Worm (Caenorhabditis elegans): Measurements from ENCODE around the gene arc-1.

arc-1 gene

DNA sequence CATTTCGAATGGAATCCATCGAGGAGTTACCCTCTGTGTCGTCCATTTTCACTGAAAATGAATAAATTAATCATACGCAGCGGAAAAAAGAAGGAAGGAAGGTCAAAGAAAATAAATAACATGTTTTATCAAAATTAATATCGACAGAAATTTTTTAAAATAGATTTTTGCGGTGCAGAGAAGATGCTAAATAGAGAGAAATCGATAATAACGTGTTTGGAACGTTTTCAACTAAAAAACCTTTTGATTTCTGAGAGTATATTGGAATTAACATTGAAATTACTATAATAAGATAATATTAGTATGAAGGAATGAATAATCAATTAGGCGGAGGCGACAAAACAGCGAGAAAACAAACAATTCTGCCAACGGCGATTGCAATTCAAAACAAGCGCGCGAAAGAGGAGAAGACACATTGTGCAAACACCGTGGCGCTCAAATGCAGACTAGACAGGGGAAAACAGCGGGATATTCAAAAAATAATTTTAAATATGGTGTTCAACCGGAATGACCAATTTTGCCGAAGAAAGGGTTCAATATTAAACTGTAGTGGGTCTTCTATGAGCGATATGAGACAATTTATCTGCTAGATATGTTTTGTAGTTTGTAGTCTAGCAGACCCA, 41.8 kb downstream of the arc-1 start, which contains the start of gene wee-1.3 (continued):
- TF ChIP-seq lin-40 (tag; optimal IDR thresholded peaks at IDR 0.05) (peak; percentile 52), ccch-3 (GFP tag; optimal IDR thresholded peaks at IDR 0.05) (no peak), dpff-1 (tag; optimal IDR thresholded peaks at IDR 0.05) (no peak), somi-1 (GFP tag; optimal IDR thresholded peaks at IDR 0.05) (no peak), F23B12.7 (tag; optimal IDR thresholded peaks at IDR 0.05; ENCODE audit: insufficient read depth) (peak; percentile 26), egl-18 (GFP tag; IDR thresholded peaks at IDR 0.05) (no peak), athp-1 (tag; optimal IDR thresholded peaks at IDR 0.05) (peak; percentile 6), T07F8.4 (tag; optimal IDR thresholded peaks at IDR 0.05) (no peak), F10E7.11 (tag; optimal IDR thresholded peaks at IDR 0.05) (no peak), lin-35 (GFP tag; optimal IDR thresholded peaks at IDR 0.05) (peak; percentile 20 to 95 (median 70)), ceh-27 (GFP tag; optimal IDR thresholded peaks at IDR 0.05) (peak; percentile 48), hsf-1 (GFP tag; IDR thresholded peaks at IDR 0.05) (no peak), rec-8 (tag; optimal IDR thresholded peaks at IDR 0.05) (no peak), him-1 (tag; optimal IDR thresholded peaks at IDR 0.05) (no peak), hmg-1.2 (GFP tag; IDR thresholded peaks at IDR 0.05) (peak; percentile 65), F33H1.4 (GFP tag; IDR thresholded peaks at IDR 0.05) (peak; percentile 54), xnd-1 (tag; optimal IDR thresholded peaks at IDR 0.05) (peak; percentile 19), efl-1 (GFP tag; optimal IDR thresholded peaks at IDR 0.05) (peak; percentile 92)

DNA sequence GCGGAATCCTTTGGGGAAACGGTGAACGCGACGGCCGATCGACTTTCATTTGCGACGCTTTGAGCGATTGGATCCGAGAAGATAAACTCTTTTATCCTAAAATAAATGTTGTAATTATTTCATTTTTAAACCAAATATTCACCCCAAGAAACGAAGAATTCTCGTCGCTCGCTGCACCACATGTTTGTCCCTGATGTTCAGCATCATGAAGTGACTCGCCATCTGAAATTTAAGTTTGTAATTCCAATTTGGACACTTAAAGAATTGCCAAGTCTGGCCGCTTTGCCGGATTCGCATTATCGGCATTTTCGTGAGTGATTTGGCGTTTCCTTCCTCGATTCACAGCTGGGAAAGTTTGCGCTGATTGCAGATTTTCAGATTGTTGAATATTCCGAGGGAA, 43.1 kb downstream of the arc-1 start, which contains the start of gene Y53C12A.6:
Gene Y53C12A.6, minus strand, starts transcription at position 101 of the 400 bp plus-strand sequence.
- no peak for TF ChIP-seq T26A5.8 (tag; optimal IDR thresholded peaks at IDR 0.05)
- TF ChIP-seq mel-28 (tag; optimal IDR thresholded peaks at IDR 0.05; ENCODE audit: borderline replicate concordance): no peak
- TF ChIP-seq zim-3 (tag; optimal IDR thresholded peaks at IDR 0.05): no peak
- no peak for TF ChIP-seq ceh-79 (tag; optimal IDR thresholded peaks at IDR 0.05)
- no peak for TF ChIP-seq dpff-1 (tag; optimal IDR thresholded peaks at IDR 0.05)

- peak; percentile 75 for TF ChIP-seq rcor-1 (GFP tag; IDR thresholded peaks at IDR 0.05)
- peak; percentile 84 for TF ChIP-seq F33H1.4 (GFP tag; IDR thresholded peaks at IDR 0.05)
- TF ChIP-seq egrh-3 (GFP tag; IDR thresholded peaks at IDR 0.05): 0 out of 2 replicates have a peak, but pooled peaks have one; percentile 12
- peak; percentile 90 for TF ChIP-seq D2030.7 (GFP tag; IDR thresholded peaks at IDR 0.05)
- TF ChIP-seq pbrm-1 (GFP tag; IDR thresholded peaks at IDR 0.05): peak; percentile 63; the same call in 1 of the 2 replicates
- TF ChIP-seq B0019.2 (GFP tag; conservative IDR thresholded peaks at IDR 0.05): peak; percentile 60; the same call in 1 of the 2 replicates
- peak; percentile 85 for TF ChIP-seq dox-1 (GFP tag; IDR thresholded peaks at IDR 0.05)
- TF ChIP-seq ztf-28 (GFP tag; IDR thresholded peaks at IDR 0.05): peak; percentile 67; the same call in 1 of the 2 replicates
- TF ChIP-seq mcd-1 (GFP tag; IDR thresholded peaks at IDR 0.05): peak; percentile 79
- 0 out of 2 replicates have a peak, but pooled peaks have one; percentile 34 for TF ChIP-seq Y95B8A.8 (GFP tag; IDR thresholded peaks at IDR 0.05)
- peak; percentile 88; the same call in 1 of the 2 replicates for TF ChIP-seq madf-3 (GFP tag; IDR thresholded peaks at IDR 0.05)
- TF ChIP-seq xnd-1 (tag; optimal IDR thresholded peaks at IDR 0.05): peak; percentile 26
- peak; percentile 96 for TF ChIP-seq hmg-1.2 (GFP tag; IDR thresholded peaks at IDR 0.05)
- TF ChIP-seq hsf-1 (GFP tag; IDR thresholded peaks at IDR 0.05): 0 out of 2 replicates have a peak, but pooled peaks have one; percentile 32
- TF ChIP-seq C17E4.6 (GFP tag; IDR thresholded peaks at IDR 0.05): peak; percentile 75; the same call in 1 of the 2 replicates
- TF ChIP-seq madf-8 (GFP tag; conservative IDR thresholded peaks at IDR 0.05): peak; percentile 87
- peak; percentile 90 for TF ChIP-seq ceh-91 (GFP tag; IDR thresholded peaks at IDR 0.05)
- TF ChIP-seq lin-54 (GFP tag; optimal IDR thresholded peaks at IDR 0.05): peak; percentile 23
- 0 out of 2 replicates have a peak, but pooled peaks have one; percentile 54 for TF ChIP-seq Y53G8AR.9 (GFP tag; conservative IDR thresholded peaks at IDR 0.05)
- TF ChIP-seq attf-3 (GFP tag; conservative IDR thresholded peaks at IDR 0.05): peak; percentile 82
- TF ChIP-seq madf-6 (GFP tag; IDR thresholded peaks at IDR 0.05): peak; percentile 92
These were observed 44.0 kb downstream of the arc-1 start, which contains the start of gene Y53C12A.11 for ce11 chrII:9718631-9719252. Y53C12A.11 (minus strand) TSS chrII:9718698.

All from whole organism, young adult.